Worm (Caenorhabditis elegans): Measurements from ENCODE around the gene C52G5.3.

- no peak for TF ChIP-seq ets-5 (GFP tag; IDR thresholded peaks at IDR 0.05)
- no peak for TF ChIP-seq nhr-85 (tag)
- no peak for TF ChIP-seq ztf-11 (tag; optimal IDR thresholded peaks at IDR 0.05)
- no peak for TF ChIP-seq snpc-4 (tag; optimal IDR thresholded peaks at IDR 0.05)
- no peak for TF ChIP-seq nhr-12 (tag; optimal IDR thresholded peaks at IDR 0.05)
- TF ChIP-seq unc-86 (tag; optimal IDR thresholded peaks at IDR 0.05) = no peak
- no peak for TF ChIP-seq nhr-237 (tag; optimal IDR thresholded peaks at IDR 0.05)
- no peak for TF ChIP-seq lin-13 (GFP tag; optimal IDR thresholded peaks at IDR 0.05)
These were observed 16.6 kb upstream of the C52G5.3 start, which contains the start of gene T14G8.6 for ce11 chrX:12862509-12862908.

All from whole organism, L1 larva.